Worm (Caenorhabditis elegans) whole organism, young adult: Measurements from ENCODE around the gene rde-11.
A peak's percentile ranks its signal among the peaks of the same experiment; 100 is the strongest.

Experiments used
- B0035.1 ChIP-seq: sonication (generic microtip); optimal IDR thresholded peaks from 2 replicates; lab custom pipeline; 2016; ENCODE audit warnings: missing genetic modification characterization, mild to moderate bottlenecking, missing compliant biosample characterization, missing genotype, missing genetic modification reagents
- F39B2.1 ChIP-seq: fragments of 200-800 bp; sonication (Bioruptor generic); IDR thresholded peaks from 2 replicates; pipeline ENCODE4 v1.3.6; 2022; ENCODE audit warnings: missing genetic modification reagents, missing genetic modification characterization, missing compliant biosample characterization
- K11D2.4 ChIP-seq: fragments of 200-800 bp; sonication (Bioruptor generic); IDR thresholded peaks from 2 replicates; pipeline ENCODE4 v1.3.6; 2022; ENCODE audit warnings: missing genetic modification reagents, missing genetic modification characterization, missing compliant biosample characterization
- K12H6.12 ChIP-seq: fragments of 200-800 bp; sonication (Bioruptor generic); optimal IDR thresholded peaks from 2 replicates; lab custom pipeline; 2018; ENCODE audit warnings: mild to moderate bottlenecking, missing genetic modification characterization, missing compliant biosample characterization
- Y67H2A.10 ChIP-seq: fragments of 200-800 bp; sonication (Bioruptor generic); conservative IDR thresholded peaks from 2 replicates; pipeline ENCODE4 v1.3.6; 2022; ENCODE audit warnings: missing genetic modification reagents, missing genetic modification characterization, missing compliant biosample characterization
- aptf-2 ChIP-seq: fragments of 200-800 bp; sonication (Bioruptor generic); conservative IDR thresholded peaks from 2 replicates; pipeline ENCODE4 v1.3.6; 2022; ENCODE audit warnings: missing genetic modification reagents, missing genetic modification characterization, missing compliant biosample characterization
- aptf-3 ChIP-seq: fragments of 200-800 bp; sonication (Bioruptor generic); IDR thresholded peaks from 2 replicates; pipeline ENCODE4 v1.3.6; 2022; ENCODE audit warnings: missing genetic modification characterization, missing compliant biosample characterization
- attf-3 ChIP-seq: fragments of 200-800 bp; sonication (Bioruptor generic); conservative IDR thresholded peaks from 2 replicates; pipeline ENCODE4 v1.3.6; 2022; ENCODE audit warnings: missing genetic modification reagents, missing genetic modification characterization, missing compliant biosample characterization
- attf-5 ChIP-seq: fragments of 200-800 bp; sonication (Bioruptor generic); optimal IDR thresholded peaks from 2 replicates; lab custom pipeline; 2018; ENCODE audit warnings: mild to moderate bottlenecking, missing genetic modification characterization, missing compliant biosample characterization
- attf-6 ChIP-seq: fragments of 200-800 bp; sonication (Bioruptor generic); IDR thresholded peaks from 2 replicates; pipeline ENCODE4 v1.3.6; 2022; ENCODE audit warnings: missing genetic modification reagents, missing genetic modification characterization, missing compliant biosample characterization
- cebp-2 ChIP-seq: fragments of 200-800 bp; sonication (Bioruptor generic); IDR thresholded peaks from 2 replicates; pipeline ENCODE4 v1.3.6; 2022; ENCODE audit warnings: missing genetic modification characterization, missing compliant biosample characterization
- ceh-91 ChIP-seq: fragments of 200-800 bp; sonication (Bioruptor generic); IDR thresholded peaks from 2 replicates; pipeline ENCODE4 v1.3.6; 2022; ENCODE audit warnings: missing genetic modification reagents, missing genetic modification characterization, missing compliant biosample characterization
- dox-1 ChIP-seq: fragments of 200-800 bp; sonication (Bioruptor generic); IDR thresholded peaks from 2 replicates; pipeline ENCODE4 v1.3.6; 2022; ENCODE audit warnings: missing genetic modification reagents, missing genetic modification characterization, missing compliant biosample characterization
- efl-1 ChIP-seq: fragments of 150-350 bp; optimal IDR thresholded peaks from 2 replicates; lab custom pipeline; 2014; ENCODE audit warnings: missing biosample characterization, missing genetic modification reagents, missing genetic modification characterization
- hlh-26 ChIP-seq: fragments of 200-800 bp; sonication (Bioruptor generic); conservative IDR thresholded peaks from 2 replicates; pipeline ENCODE4 v1.3.6; 2022; ENCODE audit warnings: missing genetic modification reagents, missing genetic modification characterization, missing compliant biosample characterization
- lin-40 ChIP-seq: sonication (generic microtip); optimal IDR thresholded peaks from 2 replicates; lab custom pipeline; 2016; ENCODE audit warnings: missing genetic modification characterization, mild to moderate bottlenecking, missing compliant biosample characterization, missing genotype, missing genetic modification reagents
- lin-54 ChIP-seq: fragments of 200-800 bp; sonication (Bioruptor generic); optimal IDR thresholded peaks from 2 replicates; lab custom pipeline; 2018; ENCODE audit warnings: mild to moderate bottlenecking, missing genetic modification characterization, missing compliant biosample characterization
- mcd-1 ChIP-seq: fragments of 200-800 bp; sonication (Bioruptor generic); IDR thresholded peaks from 2 replicates; pipeline ENCODE4 v1.3.6; 2022; ENCODE audit warnings: missing genetic modification reagents, missing genetic modification characterization, missing compliant biosample characterization
- mel-28 ChIP-seq: sonication (generic microtip); optimal IDR thresholded peaks from 2 replicates; lab custom pipeline; 2016; ENCODE audit warnings: borderline replicate concordance, mild to moderate bottlenecking, missing genetic modification characterization, missing compliant biosample characterization
- nfyb-1 ChIP-seq: fragments of 200-800 bp; sonication (Bioruptor generic); IDR thresholded peaks from 2 replicates; pipeline ENCODE4 v1.3.6; 2022; ENCODE audit warnings: missing genetic modification reagents, missing genetic modification characterization, missing compliant biosample characterization
- nhr-120 ChIP-seq: fragments of 200-800 bp; sonication (Bioruptor generic); IDR thresholded peaks from 2 replicates; pipeline ENCODE4 v1.3.6; 2022; ENCODE audit warnings: missing genetic modification characterization, missing compliant biosample characterization
- nhr-90 ChIP-seq: sonication (generic microtip); optimal IDR thresholded peaks from 2 replicates; lab custom pipeline; 2016; ENCODE audit warnings: missing genotype, mild to moderate bottlenecking, missing genetic modification characterization, missing compliant biosample characterization
- rcor-1 ChIP-seq: fragments of 200-800 bp; sonication (Bioruptor generic); IDR thresholded peaks from 2 replicates; pipeline ENCODE4 v1.3.6; 2022; ENCODE audit warnings: missing genetic modification reagents, missing genetic modification characterization, missing compliant biosample characterization
- repo-1 ChIP-seq: sonication (generic microtip); optimal IDR thresholded peaks from 2 replicates; lab custom pipeline; 2017; ENCODE audit warnings: mild to moderate bottlenecking, missing genetic modification characterization, missing compliant biosample characterization
- sdz-38 ChIP-seq: sonication (generic microtip); optimal IDR thresholded peaks from 2 replicates; lab custom pipeline; 2016; ENCODE audit warnings: missing genotype, missing genetic modification characterization, missing compliant biosample characterization
- snpc-1.3 ChIP-seq: sonication (generic microtip); optimal IDR thresholded peaks from 2 replicates; lab custom pipeline; 2017; ENCODE audit warnings: missing genetic modification characterization, mild to moderate bottlenecking, missing compliant biosample characterization, antibody characterized with exemption, moderate library complexity, missing genotype, missing genetic modification reagents; ENCODE audit not compliant: insufficient read depth
- tlf-1 ChIP-seq: fragments of 200-800 bp; sonication (Bioruptor generic); optimal IDR thresholded peaks from 2 replicates; lab custom pipeline; 2018; ENCODE audit warnings: mild to moderate bottlenecking, missing genetic modification characterization, missing compliant biosample characterization
- xnd-1 ChIP-seq: sonication (generic microtip); optimal IDR thresholded peaks from 2 replicates; lab custom pipeline; 2016; ENCODE audit warnings: missing genotype, missing genetic modification reagents, missing genetic modification characterization, missing compliant biosample characterization
- ztf-25 ChIP-seq: fragments of 200-800 bp; sonication (Bioruptor generic); IDR thresholded peaks from 2 replicates; pipeline ENCODE4 v1.3.6; 2022; ENCODE audit warnings: missing genetic modification reagents, missing genetic modification characterization, missing compliant biosample characterization
- ztf-26 ChIP-seq: sonication (generic microtip); optimal IDR thresholded peaks from 2 replicates; lab custom pipeline; 2017; ENCODE audit warnings: missing genetic modification characterization, missing compliant biosample characterization
- ztf-3 ChIP-seq: fragments of 200-800 bp; sonication (Bioruptor generic); optimal IDR thresholded peaks from 2 replicates; lab custom pipeline; 2018; ENCODE audit warnings: mild to moderate bottlenecking, missing genetic modification characterization, missing compliant biosample characterization

rde-11 gene

ce11 chrIV:13109751-13110150, 4.8 kb downstream of the rde-11 start, which contains the start of gene best-1:
TSS of gene best-1 (minus strand) at chrIV:13109779.
- TF ChIP-seq ztf-25 (GFP tag; lab: Robert Waterston, UW) (no peak), lin-40 (tag; lab: Kevin White, UChicago) (peak; percentile 24)

DNA sequence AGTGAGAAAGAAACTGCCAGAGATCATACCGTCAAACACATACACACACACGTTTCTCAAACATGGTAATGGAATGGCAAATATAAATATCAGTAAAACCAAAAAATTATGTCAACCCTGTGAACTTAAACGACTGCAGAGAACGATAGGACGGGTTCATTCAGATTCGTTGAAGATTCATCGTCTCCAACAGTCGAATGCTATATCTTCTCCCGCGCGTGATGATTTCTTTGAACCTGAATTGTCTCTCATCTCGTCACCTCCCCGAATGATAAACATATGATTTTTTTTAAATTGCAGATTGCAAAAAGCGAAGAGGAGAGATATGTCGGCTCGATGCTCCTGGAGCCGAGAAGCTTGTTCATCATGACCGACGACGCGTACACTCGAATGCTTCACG, 5.9 kb downstream of the rde-11 start:
- TF ChIP-seq aptf-2 (no peak), repo-1 (tag; lab: Kevin White, UChicago) (no peak), cebp-2 (GFP tag; lab: Robert Waterston, UW) (no peak), ztf-3 (GFP tag; lab: Kevin White, UChicago) (no peak)

DNA sequence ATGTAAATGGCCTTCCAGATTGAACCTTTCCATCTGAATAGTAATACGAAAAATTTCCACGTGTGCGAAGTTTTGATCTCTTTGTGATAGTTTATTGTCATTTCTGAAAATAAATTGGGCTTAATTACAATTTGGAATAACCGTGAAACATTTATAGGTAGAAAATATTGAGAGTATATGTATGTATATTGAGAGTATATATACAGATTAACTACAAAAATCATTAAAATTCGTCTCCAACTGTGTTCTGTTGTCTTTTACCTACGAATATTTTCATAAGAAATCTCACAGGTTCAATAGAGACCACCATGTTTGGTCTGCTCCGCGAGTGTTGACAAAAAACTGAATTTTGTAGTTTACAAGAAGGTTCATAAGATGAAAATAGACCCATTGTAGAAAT, 8.0 kb downstream of the rde-11 start, which contains the start of gene best-2:
Gene best-2 (minus strand): TSS at position 101 of the 400 bp plus-strand sequence.
- TF ChIP-seq attf-3 (GFP tag; lab: Robert Waterston, UW) (no peak), rcor-1 (GFP tag; lab: Robert Waterston, UW) (no peak), efl-1 (no peak), mcd-1 (GFP tag; lab: Robert Waterston, UW) (no peak), ztf-26 (no peak), Y67H2A.10 (no peak), ceh-91 (GFP tag; lab: Robert Waterston, UW) (no peak), tlf-1 (GFP tag; lab: Kevin White, UChicago) (no peak), attf-6 (no peak)

DNA sequence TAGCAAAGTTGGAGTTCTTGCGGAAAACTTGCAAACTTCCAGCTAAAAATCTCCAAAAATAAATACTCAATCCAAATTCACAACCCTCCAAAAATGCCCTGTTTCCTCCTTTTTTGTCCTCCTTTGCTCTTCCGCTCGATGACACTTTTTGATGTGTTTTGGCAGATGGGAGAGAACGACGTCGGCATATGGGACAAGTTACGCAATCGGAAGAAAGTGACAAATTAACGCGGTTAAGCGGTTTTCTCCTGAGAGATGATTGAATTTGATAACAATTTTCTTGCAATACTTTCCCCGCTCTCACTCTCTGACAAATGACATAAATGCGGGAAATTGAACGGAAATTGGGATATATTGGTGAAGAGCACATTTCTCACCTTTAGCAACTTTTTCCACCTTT, 11.7 kb downstream of the rde-11 start:
- TF ChIP-seq hlh-26 (GFP tag; lab: Robert Waterston, UW) (no peak), nfyb-1 (GFP tag; lab: Robert Waterston, UW) (no peak), nhr-90 (tag; lab: Kevin White, UChicago) (no peak), lin-54 (GFP tag; lab: Kevin White, UChicago) (no peak), snpc-1.3 (tag; lab: Kevin White, UChicago) (no peak), mel-28 (tag; lab: Kevin White, UChicago) (no peak), K11D2.4 (GFP tag; lab: Robert Waterston, UW) (no peak), nhr-120 (no peak), aptf-3 (GFP tag; lab: Robert Waterston, UW) (no peak), efl-1 (no peak), sdz-38 (no peak), attf-5 (no peak)

DNA sequence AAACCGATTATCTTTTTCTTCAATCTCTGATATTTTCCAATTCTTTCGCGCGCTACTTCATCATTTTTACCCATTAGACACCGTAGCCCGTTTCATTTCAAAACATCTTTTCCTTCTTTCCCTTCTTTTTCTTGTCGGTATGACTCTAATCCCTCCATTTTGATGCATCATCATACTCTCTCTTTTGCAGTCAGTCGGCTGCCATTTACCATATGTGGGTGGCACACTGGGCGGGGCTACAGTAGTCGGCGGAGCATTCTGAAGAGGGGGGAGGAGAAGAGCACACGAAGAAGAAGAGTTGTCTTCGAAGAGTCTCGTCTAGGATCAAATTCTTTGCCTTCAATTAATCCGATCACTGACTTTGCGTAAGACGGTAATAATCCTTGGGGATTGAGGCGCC, 13.8 kb downstream of the rde-11 start, which contains the start of gene unc-30:
Gene unc-30 (plus strand): TSS at position 184 of the 400 bp plus-strand sequence.
- TF ChIP-seq xnd-1 (tag; lab: Kevin White, UChicago) = no peak
- peak; percentile 38 for TF ChIP-seq K12H6.12

ce11 chrIV:13121396-13121795, 16.4 kb downstream of the rde-11 start:
- TF ChIP-seq dox-1 (no peak), attf-3 (GFP tag; lab: Robert Waterston, UW) (no peak), B0035.1 (no peak), ztf-25 (GFP tag; lab: Robert Waterston, UW) (no peak), F39B2.1 (GFP tag; lab: Robert Waterston, UW) (no peak)
